Fruit fly (Drosophila melanogaster) whole organism, embryonic: ENCODE measurements around the gene Lamp1.
"Not testable (repeated sequence)": the region's sequence is repeated elsewhere in the genome, so short reads cannot be mapped to it uniquely, and the experiment has no call there.

Source experiments
- BEAF-32 ChIP-seq: fragments of 200-800 bp; sonication (Bioruptor generic); optimal IDR thresholded peaks from 3 replicates; lab custom pipeline; 2017; ENCODE audit warnings: missing biosample characterization, missing genetic modification characterization, mild to moderate bottlenecking, moderate library complexity, missing genetic modification reagents
- CG10209 ChIP-seq: fragments of 200-800 bp; sonication (Bioruptor generic); optimal IDR thresholded peaks from 3 replicates; lab custom pipeline; 2017; ENCODE audit warnings: missing biosample characterization, mild to moderate bottlenecking, missing genetic modification characterization, missing genetic modification reagents
- CG11695 ChIP-seq: fragments of 200-800 bp; sonication (Bioruptor generic); IDR thresholded peaks from 3 replicates; pipeline ENCODE4 v1.3.6; 2022; ENCODE audit warnings: missing biosample characterization, missing genetic modification characterization
- CG13287 ChIP-seq: fragments of 200-800 bp; sonication (Bioruptor generic); IDR thresholded peaks from 2 replicates; pipeline ENCODE4 v1.3.6; 2022; ENCODE audit warnings: missing biosample characterization, missing genetic modification characterization; ENCODE audit not compliant: partially characterized antibody
- CG14014 ChIP-seq: fragments of 200-800 bp; sonication (Bioruptor generic); IDR thresholded peaks from 2 replicates; pipeline ENCODE4 v1.3.6; 2022; ENCODE audit warnings: missing biosample characterization, missing genetic modification characterization
- CG14050 ChIP-seq: fragments of 200-800 bp; sonication (Bioruptor generic); IDR thresholded peaks from 3 replicates; pipeline ENCODE4 v1.3.6; 2022; ENCODE audit warnings: missing biosample characterization, missing genetic modification characterization
- CG1603 ChIP-seq: fragments of 200-800 bp; sonication (Bioruptor generic); optimal IDR thresholded peaks from 2 replicates; lab custom pipeline; 2019; ENCODE audit warnings: missing biosample characterization, mild to moderate bottlenecking, missing genetic modification characterization, moderate library complexity
- CG17802 ChIP-seq: fragments of 200-800 bp; sonication (Bioruptor generic); optimal IDR thresholded peaks from 2 replicates; lab custom pipeline; 2018; ENCODE audit warnings: missing biosample characterization, mild to moderate bottlenecking, missing genetic modification characterization, moderate library complexity
- CG2199 ChIP-seq: fragments of 200-800 bp; sonication (Bioruptor generic); IDR thresholded peaks from 3 replicates; pipeline ENCODE4 v1.3.6; 2022; ENCODE audit warnings: missing biosample characterization, missing genetic modification characterization
- CG3838 ChIP-seq: fragments of 200-800 bp; sonication (Bioruptor generic); optimal IDR thresholded peaks from 3 replicates; lab custom pipeline; 2016; ENCODE audit warnings: missing biosample characterization, missing genetic modification characterization
- CG6689 ChIP-seq: fragments of 200-800 bp; sonication (Bioruptor generic); IDR thresholded peaks from 2 replicates; pipeline ENCODE4 v1.3.6; 2022; ENCODE audit warnings: missing biosample characterization, missing genetic modification characterization
- CG6791 ChIP-seq: fragments of 200-800 bp; sonication (Bioruptor generic); IDR thresholded peaks from 3 replicates; pipeline ENCODE4 v1.3.6; 2022; ENCODE audit warnings: missing biosample characterization, missing genetic modification characterization; ENCODE audit not compliant: partially characterized antibody
- CG8290 ChIP-seq, 3 experiments: fragments of 200-800 bp; sonication (Bioruptor generic); optimal IDR thresholded peaks; 2 replicates each; lab custom pipeline; 2016 to 2019; ENCODE audit warnings: missing biosample characterization in 3 of 3, missing genetic modification characterization in 3 of 3, mild to moderate bottlenecking in 2 of 3, moderate library complexity in 1 of 3
- D19A ChIP-seq: fragments of 200-800 bp; optimal IDR thresholded peaks from 3 replicates; lab custom pipeline; 2019; ENCODE audit warnings: missing biosample characterization, mild to moderate bottlenecking, missing genetic modification characterization, moderate library complexity
- Dll ChIP-seq: fragments of 200-800 bp; sonication (Bioruptor generic); IDR thresholded peaks from 4 replicates; pipeline ENCODE4 v1.3.6; 2022; ENCODE audit warnings: missing biosample characterization, missing genetic modification characterization; ENCODE audit not compliant: partially characterized antibody
- E2f2 ChIP-seq: fragments of 200-800 bp; sonication (Bioruptor generic); IDR thresholded peaks from 2 replicates; pipeline ENCODE4 v1.3.6; 2022; ENCODE audit warnings: missing biosample characterization, missing genetic modification characterization
- Ptx1 ChIP-seq: fragments of 200-800 bp; sonication (Bioruptor generic); IDR thresholded peaks from 2 replicates; pipeline ENCODE4 v1.3.6; 2022; ENCODE audit warnings: missing biosample characterization, missing genetic modification characterization
- Rfx ChIP-seq: fragments of 200-800 bp; sonication (Bioruptor generic); IDR thresholded peaks from 2 replicates; pipeline ENCODE4 v1.3.6; 2022; ENCODE audit warnings: missing biosample characterization, missing genetic modification characterization
- Scr ChIP-seq: fragments of 200-800 bp; sonication (Bioruptor generic); IDR thresholded peaks from 2 replicates; pipeline ENCODE4 v1.3.6; 2022; ENCODE audit warnings: missing biosample characterization, missing genetic modification characterization; ENCODE audit not compliant: partially characterized antibody
- Trl ChIP-seq, 3 experiments: fragments of >200 bp in 2 of 3; fragments of 200-800 bp in 1 of 3; sonication (Bioruptor generic) in 1 of 3; optimal IDR thresholded peaks; 2 replicates in 1 of 3; 3 replicates in 2 of 3; lab custom pipeline; 2016 to 2017; ENCODE audit warnings: missing biosample characterization in 1 of 3, missing genetic modification characterization in 1 of 3
- dysf ChIP-seq: fragments of 200-800 bp; sonication (Bioruptor generic); IDR thresholded peaks from 3 replicates; pipeline ENCODE4 v1.3.6; 2022; ENCODE audit warnings: missing biosample characterization, missing genetic modification characterization
- esg ChIP-seq: fragments of 200-800 bp; sonication (Bioruptor generic); conservative IDR thresholded peaks from 2 replicates; pipeline ENCODE4 v1.3.6; 2022; ENCODE audit warnings: missing biosample characterization, missing genetic modification characterization
- ewg ChIP-seq: fragments of 200-800 bp; sonication (Bioruptor generic); optimal IDR thresholded peaks from 3 replicates; lab custom pipeline; 2017; ENCODE audit warnings: mild to moderate bottlenecking, missing biosample characterization, missing genetic modification reagents, missing genetic modification characterization
- hkb ChIP-seq, 2 experiments: fragments of 200-800 bp in 1 of 2; fragments of >200 bp in 1 of 2; sonication (Bioruptor generic) in 1 of 2; IDR thresholded peaks in 1 of 2; optimal IDR thresholded peaks in 1 of 2; 2 replicates each; pipeline versions ENCODE4 v1.3.6 to Lab custom; 2017 to 2022; ENCODE audit warnings: missing biosample characterization in 1 of 2, missing genetic modification characterization in 1 of 2
- inv ChIP-seq: fragments of 200-800 bp; sonication (Bioruptor generic); IDR thresholded peaks from 2 replicates; pipeline ENCODE4 v1.3.6; 2022; ENCODE audit warnings: missing biosample characterization, missing genetic modification characterization; ENCODE audit not compliant: partially characterized antibody
- knrl ChIP-seq: fragments of 200-800 bp; sonication (Bioruptor generic); IDR thresholded peaks from 3 replicates; pipeline ENCODE4 v1.3.6; 2022; ENCODE audit warnings: missing biosample characterization, missing genetic modification characterization; ENCODE audit not compliant: partially characterized antibody
- lilli ChIP-seq: fragments of 200-800 bp; sonication (Bioruptor generic); optimal IDR thresholded peaks from 3 replicates; lab custom pipeline; 2016; ENCODE audit warnings: missing biosample characterization, missing genetic modification characterization
- onecut ChIP-seq: fragments of 200-800 bp; sonication (Bioruptor generic); IDR thresholded peaks from 2 replicates; pipeline ENCODE4 v1.3.6; 2022; ENCODE audit warnings: missing biosample characterization, missing genetic modification characterization
- row ChIP-seq: fragments of 200-800 bp; sonication (Bioruptor generic); IDR thresholded peaks from 3 replicates; pipeline ENCODE4 v1.3.6; 2022; ENCODE audit warnings: missing biosample characterization, missing genetic modification characterization
- sens ChIP-seq: fragments of 200-800 bp; sonication (Bioruptor generic); peaks from one replicate; lab custom pipeline; 2016; ENCODE audit warnings: missing biosample characterization, missing genetic modification characterization
- sna ChIP-seq: fragments of 200-800 bp; sonication (Bioruptor generic); IDR thresholded peaks from 2 replicates; pipeline ENCODE4 v1.3.6; 2022; ENCODE audit warnings: missing biosample characterization, missing genetic modification characterization; ENCODE audit not compliant: partially characterized antibody
- sob ChIP-seq: fragments of 200-800 bp; sonication (Bioruptor generic); IDR thresholded peaks from 2 replicates; pipeline ENCODE4 v1.3.6; 2022; ENCODE audit warnings: missing biosample characterization, missing genetic modification characterization
- vvl ChIP-seq: fragments of 200-800 bp; sonication (Bioruptor generic); IDR thresholded peaks from 2 replicates; pipeline ENCODE4 v1.3.6; 2022; ENCODE audit warnings: missing biosample characterization, missing genetic modification characterization
- zf30C ChIP-seq: fragments of 200-800 bp; sonication (Bioruptor generic); optimal IDR thresholded peaks from 3 replicates; lab custom pipeline; 2018; ENCODE audit warnings: missing biosample characterization, mild to moderate bottlenecking, missing genetic modification characterization

Gene Lamp1

dm6 chr2L:21559633-21560032 is 13.6 kb upstream of the Lamp1 start (continued):
- TF ChIP-seq CG8290 (GFP tag; optimal IDR thresholded peaks at IDR 0.05; lab: Kevin White, UChicago) (peak; percentile 60), CG8290 (tag; optimal IDR thresholded peaks at IDR 0.05; lab: Kevin White, UChicago) (peak in 1 of 2 experiments; percentile 5), CG6791 (peak; percentile 46; the same call in 1 of the 3 replicates), knrl (GFP tag; lab: Robert Waterston, UW) (peak; percentile 50; the same call in 2 of the 3 replicates), zf30C (GFP tag; lab: Kevin White, UChicago) (no peak), CG13287 (peak; percentile 66), BEAF-32 (peak; percentile 69), sna (no peak), CG17802 (tag; lab: Kevin White, UChicago) (peak; percentile 64), CG3838 (GFP tag; lab: Kevin White, UChicago) (no peak), esg (GFP tag; lab: Robert Waterston, UW) (no peak), lilli (GFP tag; lab: Kevin White, UChicago) (no peak), inv (peak; percentile 34; the same call in 1 of the 2 replicates), CG2199 (GFP tag; lab: Robert Waterston, UW) (no peak), row (GFP tag; lab: Robert Waterston, UW) (peak; percentile 56), Scr (peak; percentile 47; the same call in 1 of the 2 replicates), CG1603 (tag; lab: Kevin White, UChicago) (peak; percentile 39), E2f2 (GFP tag; lab: Robert Waterston, UW) (peak; percentile 72)

- TF ChIP-seq CG14050 (GFP tag; lab: Robert Waterston, UW) (peak; percentile 20; the same call in 1 of the 3 replicates), CG11695 (GFP tag; lab: Robert Waterston, UW) (0 out of 3 replicates have a peak, but pooled peaks have one; percentile 19), dysf (peak; percentile 49; the same call in 2 of the 3 replicates), CG6689 (peak; percentile 63; the same call in 1 of the 2 replicates), D19A (tag; lab: Kevin White, UChicago) (peak; percentile 97), Rfx (GFP tag; lab: Robert Waterston, UW) (peak; percentile 52; the same call in 1 of the 2 replicates), CG14014 (peak; percentile 33; the same call in 1 of the 2 replicates), row (GFP tag; lab: Robert Waterston, UW) (peak; percentile 89), Dll (GFP tag; lab: Robert Waterston, UW) (0 out of 4 replicates have a peak, but pooled peaks have one; percentile 17), CG2199 (GFP tag; lab: Robert Waterston, UW) (0 out of 3 replicates have a peak, but pooled peaks have one; percentile 42), Ptx1 (GFP tag; lab: Robert Waterston, UW) (peak; percentile 47), hkb (GFP tag; IDR thresholded peaks at IDR 0.05; lab: Robert Waterston, UW) (0 out of 2 replicates have a peak, but pooled peaks have one; percentile 22), Trl (optimal IDR thresholded peaks at IDR 0.05; lab: Kevin White, UChicago) (peak; percentile 8 to 54), sob (GFP tag; lab: Robert Waterston, UW) (peak; percentile 44; the same call in 1 of the 2 replicates), vvl (GFP tag; lab: Robert Waterston, UW) (peak; percentile 41; the same call in 1 of the 2 replicates)
- TF ChIP-seq hkb (optimal IDR thresholded peaks at IDR 0.05; lab: Kevin White, UChicago); Trl (GFP tag; optimal IDR thresholded peaks at IDR 0.05; lab: Kevin White, UChicago): not testable (repeated sequence)
Measured at dm6 chr2L:21572351-21573225, 601 bp upstream of the Lamp1 start.

DNA sequence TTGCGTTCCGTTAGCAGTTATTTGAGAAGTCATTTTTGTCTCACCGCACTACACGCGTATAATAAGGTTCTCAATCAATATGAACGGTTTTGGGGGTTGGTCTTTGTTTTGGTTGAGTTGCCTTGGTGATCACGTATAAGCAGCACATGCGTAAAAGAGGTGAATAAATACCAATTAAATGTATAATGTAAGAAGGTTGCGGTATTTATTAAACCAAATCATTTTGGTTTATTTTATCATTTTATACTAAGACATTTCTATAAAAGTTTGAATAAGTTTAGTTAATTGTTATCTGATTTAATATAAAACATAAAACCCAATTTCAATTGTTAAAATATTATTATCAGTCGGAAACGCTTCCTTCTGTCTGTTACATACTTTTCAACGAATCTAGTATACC is 16.1 kb downstream of the Lamp1 start, which contains the start of gene nompB:
nompB (minus strand) TSS at position 101 of the 400 bp plus-strand sequence.
- TF ChIP-seq sens (peak; percentile 67), CG10209 (GFP tag; lab: Kevin White, UChicago) (no peak), onecut (0 out of 2 replicates have a peak, but pooled peaks have one; percentile 10), ewg (GFP tag; lab: Kevin White, UChicago) (peak; percentile 27)
